Fruit fly (Drosophila melanogaster) whole organism, adult: Measurements from ENCODE around the gene CG7879.

Experiments used
- CG11617 ChIP-seq: fragments of 200-800 bp; sonication (Bioruptor generic); optimal IDR thresholded peaks from 2 replicates; lab custom pipeline; 2017; ENCODE audit warnings: mild to moderate bottlenecking, missing biosample characterization, missing genetic modification reagents, missing genetic modification characterization
- CG12768 ChIP-seq: fragments of 200-800 bp; sonication (Bioruptor generic); optimal IDR thresholded peaks from 2 replicates; lab custom pipeline; 2017; ENCODE audit warnings: missing biosample characterization, missing genetic modification characterization, mild to moderate bottlenecking, moderate library complexity, missing genetic modification reagents
- CG14711 ChIP-seq: fragments of 200-800 bp; sonication (Bioruptor generic); optimal IDR thresholded peaks from 2 replicates; lab custom pipeline; 2018; ENCODE audit warnings: missing biosample characterization, mild to moderate bottlenecking, missing genetic modification characterization, moderate library complexity
- CG1620 ChIP-seq: fragments of 200-800 bp; sonication (Bioruptor generic); optimal IDR thresholded peaks from 2 replicates; lab custom pipeline; 2016; ENCODE audit warnings: missing biosample characterization, missing genetic modification characterization
- CG33017 ChIP-seq: fragments of 200-800 bp; sonication (Bioruptor generic); optimal IDR thresholded peaks from 2 replicates; lab custom pipeline; 2018; ENCODE audit warnings: missing biosample characterization, mild to moderate bottlenecking, missing genetic modification characterization, moderate library complexity
- CG5204 ChIP-seq: fragments of 200-800 bp; sonication (Bioruptor generic); optimal IDR thresholded peaks from 2 replicates; lab custom pipeline; 2016; ENCODE audit warnings: missing biosample characterization, missing genetic modification characterization
- CG7045 ChIP-seq: fragments of 200-800 bp; sonication (Bioruptor generic); optimal IDR thresholded peaks from 2 replicates; lab custom pipeline; 2017; ENCODE audit warnings: missing biosample characterization, mild to moderate bottlenecking, missing genetic modification characterization
- CG7101 ChIP-seq: fragments of 200-800 bp; sonication (Bioruptor generic); optimal IDR thresholded peaks from 2 replicates; lab custom pipeline; 2018; ENCODE audit warnings: missing biosample characterization, mild to moderate bottlenecking, missing genetic modification characterization, moderate library complexity
- Clk ChIP-seq: fragments of 200-800 bp; sonication (Bioruptor generic); optimal IDR thresholded peaks from 2 replicates; lab custom pipeline; 2017; ENCODE audit warnings: missing biosample characterization, missing genetic modification characterization
- Crg-1 ChIP-seq: fragments of 200-800 bp; sonication (Bioruptor generic); optimal IDR thresholded peaks from 2 replicates; lab custom pipeline; 2016; ENCODE audit warnings: missing biosample characterization, missing genetic modification characterization
- Hr96 ChIP-seq: fragments of 200-800 bp; sonication (Bioruptor generic); optimal IDR thresholded peaks from 2 replicates; lab custom pipeline; 2016; ENCODE audit warnings: missing biosample characterization, missing genetic modification characterization
- Mnt ChIP-seq: fragments of 200-800 bp; sonication (Bioruptor generic); optimal IDR thresholded peaks from 2 replicates; lab custom pipeline; 2016; ENCODE audit warnings: missing biosample characterization, mild to moderate bottlenecking, missing genetic modification characterization
- bab1 ChIP-seq: fragments of 200-800 bp; sonication (Bioruptor generic); optimal IDR thresholded peaks from 3 replicates; lab custom pipeline; 2019; ENCODE audit warnings: missing biosample characterization, mild to moderate bottlenecking, missing genetic modification characterization, moderate library complexity
- cic ChIP-seq: fragments of 200-800 bp; sonication (Bioruptor generic); optimal IDR thresholded peaks from 2 replicates; lab custom pipeline; 2017; ENCODE audit warnings: missing biosample characterization, mild to moderate bottlenecking, missing genetic modification characterization, moderate library complexity
- cnc ChIP-seq, 2 experiments: fragments of >200 bp; optimal IDR thresholded peaks; 2 replicates each; lab custom pipeline; 2017
- kay ChIP-seq: fragments of 200-800 bp; sonication (Bioruptor generic); peaks from one replicate; lab custom pipeline; 2016; ENCODE audit warnings: missing biosample characterization, missing genetic modification characterization, borderline replicate concordance
- ovo ChIP-seq: fragments of 200-800 bp; sonication (Bioruptor generic); optimal IDR thresholded peaks from 2 replicates; lab custom pipeline; 2016; ENCODE audit warnings: missing biosample characterization, missing genetic modification characterization
- pad ChIP-seq: fragments of 200-800 bp; sonication (Bioruptor generic); optimal IDR thresholded peaks from 3 replicates; lab custom pipeline; 2017; ENCODE audit warnings: missing biosample characterization, missing genetic modification characterization, mild to moderate bottlenecking, moderate library complexity, missing genetic modification reagents
- tj ChIP-seq: fragments of 200-800 bp; sonication (Bioruptor generic); optimal IDR thresholded peaks from 3 replicates; lab custom pipeline; 2017; ENCODE audit warnings: missing biosample characterization, mild to moderate bottlenecking, missing genetic modification characterization, moderate library complexity
- toe ChIP-seq: fragments of 200-800 bp; sonication (Bioruptor generic); optimal IDR thresholded peaks from 2 replicates; lab custom pipeline; 2016; ENCODE audit warnings: missing biosample characterization, missing genetic modification characterization

CG7879 gene

dm6 chr3L:1568225-1569161 lies at the start of gene CG7879:
Gene CG7879, minus strand, starts transcription at chr3L:1568608.
- TF ChIP-seq bab1 (GFP tag; lab: Kevin White, UChicago), result peak; percentile 53
- TF ChIP-seq CG5204, result no peak
- no peak for TF ChIP-seq Hr96 (GFP tag; lab: Kevin White, UChicago)
- TF ChIP-seq ovo, result peak; percentile 2
- TF ChIP-seq CG33017 (tag; lab: Kevin White, UChicago), result no peak
- peak; percentile 20 for TF ChIP-seq Mnt
- TF ChIP-seq Clk (GFP tag; lab: Kevin White, UChicago), result no peak
- TF ChIP-seq CG1620 (GFP tag; lab: Kevin White, UChicago), result peak; percentile 28
- TF ChIP-seq CG7101, result peak; percentile 24
- no peak for TF ChIP-seq CG12768
- TF ChIP-seq cic (GFP tag; lab: Kevin White, UChicago), result peak; percentile 98
- TF ChIP-seq cnc (optimal IDR thresholded peaks at IDR 0.05; lab: Kevin White, UChicago), result no peak
- TF ChIP-seq pad (GFP tag; lab: Kevin White, UChicago), result no peak
- TF ChIP-seq kay (GFP tag; lab: Kevin White, UChicago), result no peak
- TF ChIP-seq CG7045 (GFP tag; lab: Kevin White, UChicago), result no peak
- TF ChIP-seq tj, result no peak
- peak; percentile 7 for TF ChIP-seq CG11617 (GFP tag; lab: Kevin White, UChicago)
- TF ChIP-seq CG14711 (tag; lab: Kevin White, UChicago), result no peak
- no peak for TF ChIP-seq Crg-1 (GFP tag; lab: Kevin White, UChicago)
- TF ChIP-seq toe, result no peak

dm6 chr3L:1615701-1616100 lies 47.3 kb upstream of the CG7879 start, which contains the start of gene CG12105:
Gene CG12105, minus strand, starts transcription at chr3L:1615801.
- no peak for TF ChIP-seq CG11617 (GFP tag; lab: Kevin White, UChicago)
- TF ChIP-seq tj, result no peak
- TF ChIP-seq kay (GFP tag; lab: Kevin White, UChicago), result no peak
- TF ChIP-seq CG5204, result no peak
- no peak for TF ChIP-seq pad (GFP tag; lab: Kevin White, UChicago)
- no peak for TF ChIP-seq Clk (GFP tag; lab: Kevin White, UChicago)
- no peak for TF ChIP-seq Crg-1 (GFP tag; lab: Kevin White, UChicago)
- no peak for TF ChIP-seq CG7045 (GFP tag; lab: Kevin White, UChicago)

dm6 chr3L:1614465-1615084 lies 46.2 kb upstream of the CG7879 start:
- TF ChIP-seq ovo (no peak), Clk (GFP tag; lab: Kevin White, UChicago) (no peak), cnc (optimal IDR thresholded peaks at IDR 0.05; lab: Kevin White, UChicago) (no peak), Crg-1 (GFP tag; lab: Kevin White, UChicago) (no peak), CG7101 (no peak), bab1 (GFP tag; lab: Kevin White, UChicago) (no peak), CG5204 (no peak), CG12768 (no peak), Mnt (no peak), CG14711 (tag; lab: Kevin White, UChicago) (no peak), kay (GFP tag; lab: Kevin White, UChicago) (no peak), toe (no peak)

DNA sequence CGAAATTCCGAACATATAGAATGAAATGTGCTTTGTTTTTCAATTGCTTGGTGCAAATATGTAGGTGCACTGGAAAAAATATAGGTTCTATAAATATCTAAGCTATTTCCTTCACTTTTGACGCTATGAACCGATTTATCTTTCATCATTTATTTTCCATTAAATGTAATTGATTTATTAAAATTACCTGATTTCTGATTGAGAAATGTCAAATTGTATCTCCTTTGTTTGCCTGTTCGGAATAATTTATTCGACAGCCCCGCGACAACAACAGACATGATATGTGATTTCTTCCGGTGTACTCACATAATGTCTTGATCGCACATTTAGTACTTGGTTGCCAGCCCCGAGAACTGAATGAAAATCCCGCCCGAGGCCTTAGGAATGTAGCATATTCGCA lies 41.2 kb upstream of the CG7879 start:
- TF ChIP-seq Hr96 (GFP tag; lab: Kevin White, UChicago), result no peak

DNA sequence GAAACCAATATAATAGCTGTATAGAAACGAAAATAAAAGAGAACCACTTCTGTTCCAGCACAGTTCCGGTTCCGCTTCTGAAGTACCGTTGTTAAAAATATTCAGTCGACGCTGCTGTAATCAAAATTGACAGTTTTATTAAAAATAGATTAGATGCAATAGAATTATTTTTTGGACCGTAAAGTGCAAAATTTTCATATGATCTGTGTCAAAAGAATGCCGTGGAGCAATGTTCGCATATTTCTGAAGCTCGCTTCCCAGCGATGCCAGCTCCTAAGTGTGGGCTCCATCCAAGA lies 34.4 kb upstream of the CG7879 start, which contains the start of the genes CG18170 and CG33791:
Gene CG18170 (plus strand): TSS at position 122 of the 296 bp plus-strand sequence.
Gene CG33791 (plus strand): TSS at position 122 of the 296 bp plus-strand sequence.
- TF ChIP-seq bab1 (GFP tag; lab: Kevin White, UChicago), result no peak
- no peak for TF ChIP-seq CG33017 (tag; lab: Kevin White, UChicago)
- no peak for TF ChIP-seq CG11617 (GFP tag; lab: Kevin White, UChicago)
- TF ChIP-seq CG14711 (tag; lab: Kevin White, UChicago), result no peak
- no peak for TF ChIP-seq CG12768
- no peak for TF ChIP-seq CG5204
- TF ChIP-seq kay (GFP tag; lab: Kevin White, UChicago), result no peak
- TF ChIP-seq ovo, result no peak
- no peak for TF ChIP-seq Hr96 (GFP tag; lab: Kevin White, UChicago)
- no peak for TF ChIP-seq CG1620 (GFP tag; lab: Kevin White, UChicago)
- TF ChIP-seq CG7045 (GFP tag; lab: Kevin White, UChicago), result no peak
- TF ChIP-seq tj, result no peak
- no peak for TF ChIP-seq Clk (GFP tag; lab: Kevin White, UChicago)
- no peak for TF ChIP-seq Mnt
- no peak for TF ChIP-seq toe
- TF ChIP-seq pad (GFP tag; lab: Kevin White, UChicago), result no peak
- TF ChIP-seq cic (GFP tag; lab: Kevin White, UChicago), result no peak
- TF ChIP-seq cnc (optimal IDR thresholded peaks at IDR 0.05; lab: Kevin White, UChicago), result no peak
- no peak for TF ChIP-seq CG7101
- TF ChIP-seq Crg-1 (GFP tag; lab: Kevin White, UChicago), result no peak
